Worm (Caenorhabditis elegans): ENCODE results near the gene R144.13.

ce11 chrIII:5012460-5012859, 10.6 kb upstream of the R144.13 start:
- TF ChIP-seq ets-4 (tag; optimal IDR thresholded peaks at IDR 0.05), result no peak
- no peak for TF ChIP-seq ceh-18 (tag; optimal IDR thresholded peaks at IDR 0.05)
- TF ChIP-seq sox-4 (tag; optimal IDR thresholded peaks at IDR 0.05), result no peak
- no peak for TF ChIP-seq ceh-31 (tag; optimal IDR thresholded peaks at IDR 0.05)
- no peak for TF ChIP-seq syd-9 (tag; optimal IDR thresholded peaks at IDR 0.05)
- TF ChIP-seq C38D4.7 (GFP tag; optimal IDR thresholded peaks at IDR 0.05), result no peak
- no peak for TF ChIP-seq ceh-48 (tag; optimal IDR thresholded peaks at IDR 0.05)
- no peak for TF ChIP-seq pqm-1 (tag; optimal IDR thresholded peaks at IDR 0.05)
- TF ChIP-seq pha-4 (tag; optimal IDR thresholded peaks at IDR 0.05), result no peak
- no peak for TF ChIP-seq ama-1 (optimal IDR thresholded peaks at IDR 0.05)
- TF ChIP-seq K09A11.1 (tag; optimal IDR thresholded peaks at IDR 0.05; ENCODE audit: insufficient read depth), result no peak
- no peak for TF ChIP-seq tbx-7 (tag; optimal IDR thresholded peaks at IDR 0.05)
